Worm (Caenorhabditis elegans): ENCODE results near the gene K02A2.1.

Gene K02A2.1

DNA sequence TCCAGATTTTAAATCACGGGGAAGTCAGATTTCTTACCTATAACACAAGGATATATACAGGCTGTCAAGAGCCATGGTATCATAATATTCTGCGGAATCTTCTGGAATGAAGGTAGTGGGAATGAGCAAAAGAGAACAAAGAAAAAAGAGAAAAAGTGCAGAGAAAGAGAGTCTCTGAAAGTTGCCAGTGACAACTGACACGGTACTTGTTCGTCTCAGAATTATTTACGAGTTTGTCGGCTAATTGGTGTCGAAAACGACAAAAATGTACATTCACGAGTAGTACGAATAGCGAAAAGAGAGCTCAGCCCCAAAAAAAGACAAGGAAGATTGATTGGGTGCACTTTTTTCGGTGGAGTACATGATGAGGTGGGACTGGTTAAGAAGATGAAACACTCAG lies 48.0 kb downstream of the K02A2.1 start, which contains the start of gene cah-2:
TSS of gene cah-2 (minus strand) at position 101 of the 400 bp plus-strand sequence.
- TF ChIP-seq lin-11 (tag; optimal IDR thresholded peaks at IDR 0.05) (no peak), unc-62 (GFP tag; optimal IDR thresholded peaks at IDR 0.05) (no peak), mbf-1 (tag; optimal IDR thresholded peaks at IDR 0.05) (no peak), elt-1 (tag; optimal IDR thresholded peaks at IDR 0.05) (no peak), sem-4 (tag; optimal IDR thresholded peaks at IDR 0.05) (no peak)

All from whole organism, L2 larva.